Fruit fly (Drosophila melanogaster) whole organism, embryonic: ENCODE measurements around the gene CG11912.

Experiments used
- Hmr ChIP-seq: fragments of 200-800 bp; sonication (Bioruptor generic); optimal IDR thresholded peaks from 3 replicates; lab custom pipeline; 2017; ENCODE audit warnings: mild to moderate bottlenecking, missing biosample characterization, missing genetic modification reagents, missing genetic modification characterization
- Hr3 ChIP-seq: fragments of 200-800 bp; sonication (Bioruptor generic); optimal IDR thresholded peaks from 3 replicates; lab custom pipeline; 2016; ENCODE audit warnings: missing biosample characterization, missing genetic modification characterization
- Sin3A ChIP-seq: fragments of >200 bp; optimal IDR thresholded peaks from 2 replicates; lab custom pipeline; 2018
- bbx ChIP-seq: fragments of 200-800 bp; sonication (Bioruptor generic); IDR thresholded peaks from 2 replicates; pipeline ENCODE4 v1.3.6; 2022; ENCODE audit warnings: missing biosample characterization, missing genetic modification characterization; ENCODE audit not compliant: partially characterized antibody
- dmrt11E ChIP-seq: fragments of 200-800 bp; sonication (Bioruptor generic); optimal IDR thresholded peaks from 3 replicates; lab custom pipeline; 2018; ENCODE audit warnings: missing biosample characterization, mild to moderate bottlenecking, missing genetic modification characterization, moderate library complexity
- dpn ChIP-seq, 2 experiments: fragments of 200-800 bp; sonication (Bioruptor generic); optimal IDR thresholded peaks; 3 replicates each; lab custom pipeline; 2016; ENCODE audit warnings: missing biosample characterization in 2 of 2, missing genetic modification characterization in 2 of 2
- fru ChIP-seq: fragments of >200 bp; optimal IDR thresholded peaks from 2 replicates; lab custom pipeline; 2017
- gce ChIP-seq: fragments of 200-800 bp; sonication (Bioruptor generic); IDR thresholded peaks from 3 replicates; pipeline ENCODE4 v1.3.6; 2022; ENCODE audit warnings: missing biosample characterization, missing genetic modification characterization
- luna ChIP-seq: fragments of 200-800 bp; sonication (Bioruptor generic); optimal IDR thresholded peaks from 2 replicates; lab custom pipeline; 2016; ENCODE audit warnings: missing biosample characterization, missing genetic modification characterization
- prd ChIP-seq, 3 experiments: fragments of >200 bp in 2 of 3; fragments of 200-800 bp in 1 of 3; sonication (Bioruptor generic) in 1 of 3; optimal IDR thresholded peaks in 2 of 3; IDR thresholded peaks in 1 of 3; 2 replicates in 2 of 3; 3 replicates in 1 of 3; pipeline versions ENCODE4 v1.3.6 to Lab custom; 2017 to 2022; ENCODE audit warnings: missing biosample characterization in 1 of 3, missing genetic modification characterization in 1 of 3

DNA sequence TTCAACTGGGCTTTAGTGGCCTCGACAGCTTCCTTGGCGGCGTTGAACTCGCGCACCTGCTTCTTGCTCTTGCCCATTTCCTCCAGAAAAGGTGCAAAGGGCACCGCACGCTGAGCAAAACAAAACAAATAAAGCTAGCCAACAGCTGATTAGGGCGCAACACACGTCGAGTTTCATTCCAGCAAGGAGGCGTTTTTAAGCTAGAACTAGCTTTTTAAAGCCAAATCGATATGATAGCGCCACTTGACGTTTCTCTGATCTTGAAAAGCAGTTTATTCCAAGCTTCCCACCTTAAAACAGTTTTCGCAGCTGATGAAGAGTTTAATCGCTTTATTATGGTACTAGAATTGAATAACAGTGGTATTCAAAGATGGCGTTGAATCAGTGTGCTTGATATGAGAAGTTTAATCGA lies 36.0 kb downstream of the CG11912 start, which contains the start of gene CG11601:
- TF ChIP-seq prd (optimal IDR thresholded peaks at IDR 0.05; lab: Kevin White, UChicago) = no peak
- TF ChIP-seq prd (GFP tag; IDR thresholded peaks at IDR 0.05; lab: Robert Waterston, UW) = 0 out of 3 replicates have a peak, but pooled peaks have one; percentile 43
- peak; percentile 27 for TF ChIP-seq Sin3A (lab: Kevin White, UChicago)
- TF ChIP-seq luna (GFP tag; lab: Kevin White, UChicago) = no peak
- TF ChIP-seq dmrt11E (tag; lab: Kevin White, UChicago) = peak; percentile 1
- peak in 1 of 2 experiments; percentile 29 for TF ChIP-seq dpn (GFP tag; optimal IDR thresholded peaks at IDR 0.05; lab: Kevin White, UChicago)
- peak; percentile 31 for TF ChIP-seq Hmr (GFP tag; lab: Kevin White, UChicago)
- peak; percentile 33; the same call in 1 of the 2 replicates for TF ChIP-seq bbx
- TF ChIP-seq Hr3 = peak; percentile 4
- no peak for TF ChIP-seq fru (lab: Kevin White, UChicago)
- TF ChIP-seq gce = no peak
